Worm (Caenorhabditis elegans): Measurements from ENCODE around the gene dkc-1.

Gene dkc-1

DNA sequence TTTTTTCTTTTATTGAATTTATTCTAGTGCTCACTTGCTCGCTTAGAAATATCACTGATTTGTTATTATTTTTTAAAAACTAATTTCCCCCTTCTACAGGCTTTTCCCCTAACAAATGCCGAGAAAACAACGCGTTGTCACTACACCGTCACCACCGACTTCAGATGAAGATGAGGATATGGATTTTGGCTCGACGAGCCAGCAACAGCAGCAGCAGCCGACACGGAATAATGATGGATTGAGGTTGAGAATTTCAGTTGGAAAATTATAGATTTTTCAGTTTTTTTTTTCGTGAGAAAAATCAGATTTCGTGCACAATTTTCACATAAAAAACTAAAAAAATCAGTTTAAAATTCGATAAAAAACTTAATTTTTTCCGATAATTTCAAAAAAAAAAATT lies 14.8 kb downstream of the dkc-1 start, which contains the start of gene dpy-28:
Gene dpy-28 (plus strand): TSS at position 100 of the 400 bp plus-strand sequence.
- TF ChIP-seq daf-12 (tag; optimal IDR thresholded peaks at IDR 0.05) (no peak), ama-1 (optimal IDR thresholded peaks at IDR 0.05) (peak; percentile 66), nhr-23 (tag; optimal IDR thresholded peaks at IDR 0.05) (no peak), jun-1 (tag; optimal IDR thresholded peaks at IDR 0.05) (no peak), sea-2 (GFP tag; optimal IDR thresholded peaks at IDR 0.05) (no peak), pha-4 (tag; optimal IDR thresholded peaks at IDR 0.05) (no peak), snpc-4 (tag; optimal IDR thresholded peaks at IDR 0.05) (no peak), ZK546.5 (tag; optimal IDR thresholded peaks at IDR 0.05) (no peak), eor-1 (tag; optimal IDR thresholded peaks at IDR 0.05) (no peak), ceh-82 (tag; optimal IDR thresholded peaks at IDR 0.05) (no peak), lin-39 (tag; optimal IDR thresholded peaks at IDR 0.05) (no peak), lsy-12 (tag; optimal IDR thresholded peaks at IDR 0.05) (peak; percentile 23), nhr-28 (tag; optimal IDR thresholded peaks at IDR 0.05) (no peak), egl-5 (tag; optimal IDR thresholded peaks at IDR 0.05) (no peak), elt-2 (tag; optimal IDR thresholded peaks at IDR 0.05) (peak; percentile 5), elt-1 (tag; optimal IDR thresholded peaks at IDR 0.05) (no peak), aly-2 (tag; optimal IDR thresholded peaks at IDR 0.05) (no peak), skn-1 (tag; optimal IDR thresholded peaks at IDR 0.05) (no peak), ceh-28 (tag; optimal IDR thresholded peaks at IDR 0.05) (no peak), ztf-4 (tag; optimal IDR thresholded peaks at IDR 0.05) (no peak)

DNA sequence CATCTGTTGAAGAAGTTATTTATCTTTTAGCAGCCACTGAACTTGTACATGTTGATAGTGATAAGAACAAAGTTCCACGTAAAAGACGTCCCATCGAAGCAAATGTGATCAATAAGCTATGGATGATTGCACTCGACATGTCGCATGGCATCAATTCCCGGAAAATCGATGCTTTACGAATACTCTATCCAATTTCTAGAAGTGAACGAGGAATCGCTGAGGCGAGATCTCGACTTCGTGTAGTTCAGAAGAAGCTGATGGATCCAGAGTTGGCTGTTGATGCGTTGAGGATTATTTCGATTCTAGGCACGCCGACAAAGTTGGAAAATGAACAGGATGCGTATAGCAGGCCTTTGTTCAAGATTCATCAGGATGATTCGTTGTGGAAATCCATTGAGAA lies 21.5 kb downstream of the dkc-1 start:
- TF ChIP-seq aly-2 (tag; optimal IDR thresholded peaks at IDR 0.05) (no peak), fos-1 (tag; optimal IDR thresholded peaks at IDR 0.05) (no peak), unc-62 (GFP tag; optimal IDR thresholded peaks at IDR 0.05) (no peak), lsy-12 (tag; optimal IDR thresholded peaks at IDR 0.05) (no peak), pqm-1 (tag; optimal IDR thresholded peaks at IDR 0.05) (no peak), hmg-11 (tag; optimal IDR thresholded peaks at IDR 0.05) (no peak), egl-5 (tag; optimal IDR thresholded peaks at IDR 0.05) (no peak), nfya-1 (tag; optimal IDR thresholded peaks at IDR 0.05; ENCODE audit: insufficient read depth) (no peak), R02D3.7 (tag; optimal IDR thresholded peaks at IDR 0.05) (no peak), ceh-16 (tag; optimal IDR thresholded peaks at IDR 0.05) (no peak), fkh-2 (tag; optimal IDR thresholded peaks at IDR 0.05) (no peak), daf-12 (tag; optimal IDR thresholded peaks at IDR 0.05) (no peak), elt-2 (tag; optimal IDR thresholded peaks at IDR 0.05) (no peak), nhr-76 (tag; optimal IDR thresholded peaks at IDR 0.05) (no peak)

DNA sequence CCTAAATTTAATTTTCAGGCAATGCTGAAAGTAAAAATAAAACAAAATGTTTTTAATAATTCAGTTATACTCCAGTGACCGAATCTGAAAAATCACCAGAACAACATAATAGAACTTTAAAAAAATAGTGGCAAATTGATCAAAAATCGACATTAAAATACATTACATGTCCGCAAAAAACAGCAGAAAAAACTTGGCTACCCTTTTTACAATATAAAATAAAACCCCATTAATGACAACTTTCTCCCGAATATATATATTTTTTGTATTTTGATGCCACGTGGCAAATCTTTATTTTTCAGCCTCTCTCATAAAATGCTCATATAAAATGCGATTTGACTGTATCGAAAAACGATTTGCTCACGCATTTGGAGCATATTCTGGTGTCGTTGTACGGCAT lies 33.3 kb downstream of the dkc-1 start, which contains the start of gene ptr-19:
Gene ptr-19 (plus strand): TSS at position 301 of the 400 bp plus-strand sequence.
- no peak for TF ChIP-seq lin-15B (tag; optimal IDR thresholded peaks at IDR 0.05)
- TF ChIP-seq nhr-25 (tag; optimal IDR thresholded peaks at IDR 0.05), result no peak
- TF ChIP-seq lsy-12 (tag; optimal IDR thresholded peaks at IDR 0.05), result no peak
- no peak for TF ChIP-seq lin-39 (tag; optimal IDR thresholded peaks at IDR 0.05)
- no peak for TF ChIP-seq egl-5 (tag; optimal IDR thresholded peaks at IDR 0.05)
- no peak for TF ChIP-seq pha-4 (tag; optimal IDR thresholded peaks at IDR 0.05)
- TF ChIP-seq nhr-11 (tag; optimal IDR thresholded peaks at IDR 0.05), result no peak

DNA sequence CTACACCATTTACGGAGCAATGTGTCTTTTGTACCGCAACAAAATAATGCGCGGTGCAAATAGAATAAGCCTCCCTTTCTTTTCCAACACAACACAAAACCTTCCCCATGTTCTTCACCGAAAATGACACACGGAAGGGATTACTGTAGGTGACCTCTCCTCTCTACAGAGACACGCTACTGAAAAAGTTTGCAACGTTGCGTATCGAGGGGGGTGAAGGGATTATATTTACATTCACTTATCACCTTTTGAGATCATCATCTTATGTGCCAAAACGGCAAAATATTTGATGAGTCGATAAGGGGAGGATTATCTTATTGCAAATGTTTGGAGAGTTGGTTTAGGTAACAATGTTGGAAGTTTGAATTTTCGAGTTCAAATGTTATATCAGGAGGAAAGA lies 34.8 kb downstream of the dkc-1 start:
- no peak for TF ChIP-seq unc-39 (tag; optimal IDR thresholded peaks at IDR 0.05)
- TF ChIP-seq nhr-77 (tag; optimal IDR thresholded peaks at IDR 0.05), result no peak
- TF ChIP-seq aly-2 (tag; optimal IDR thresholded peaks at IDR 0.05), result no peak
- no peak for TF ChIP-seq nhr-28 (tag; optimal IDR thresholded peaks at IDR 0.05)
- no peak for TF ChIP-seq elt-2 (tag; optimal IDR thresholded peaks at IDR 0.05)
- TF ChIP-seq fkh-10 (GFP tag; optimal IDR thresholded peaks at IDR 0.05), result no peak
- TF ChIP-seq ceh-28 (tag; optimal IDR thresholded peaks at IDR 0.05), result no peak
- TF ChIP-seq elt-3 (tag; optimal IDR thresholded peaks at IDR 0.05), result no peak
- no peak for TF ChIP-seq ceh-82 (tag; optimal IDR thresholded peaks at IDR 0.05)
- no peak for TF ChIP-seq daf-12 (tag; optimal IDR thresholded peaks at IDR 0.05)
- no peak for TF ChIP-seq mml-1 (tag; optimal IDR thresholded peaks at IDR 0.05)
